Worm (Caenorhabditis elegans): Measurements from ENCODE around the gene Y53F4B.11.

Gene Y53F4B.11

ce11 chrII:15004538-15004937 is 6.0 kb upstream of the Y53F4B.11 start (continued):
- no peak for TF ChIP-seq ztf-22 (GFP tag; optimal IDR thresholded peaks at IDR 0.05)
- TF ChIP-seq ztf-25 (GFP tag; IDR thresholded peaks at IDR 0.05) = peak; percentile 77; the same call in 1 of the 2 replicates
- TF ChIP-seq Y56A3A.18 (GFP tag; IDR thresholded peaks at IDR 0.05) = no peak
- TF ChIP-seq mel-28 (tag; optimal IDR thresholded peaks at IDR 0.05; ENCODE audit: borderline replicate concordance) = no peak
- TF ChIP-seq nhr-179 (tag; optimal IDR thresholded peaks at IDR 0.05) = no peak
- peak; percentile 70 for TF ChIP-seq F49E8.2 (tag; optimal IDR thresholded peaks at IDR 0.05; ENCODE audit: insufficient read depth)
- TF ChIP-seq ztf-3 (GFP tag; optimal IDR thresholded peaks at IDR 0.05) = no peak
- TF ChIP-seq hsf-1 (GFP tag; IDR thresholded peaks at IDR 0.05) = peak; percentile 87
- TF ChIP-seq cebp-2 (GFP tag; IDR thresholded peaks at IDR 0.05) = peak; percentile 79; the same call in 1 of the 2 replicates
- TF ChIP-seq F23B12.7 (tag; optimal IDR thresholded peaks at IDR 0.05; ENCODE audit: insufficient read depth) = no peak
- TF ChIP-seq aptf-3 (GFP tag; IDR thresholded peaks at IDR 0.05) = peak; percentile 80; the same call in 1 of the 2 replicates
- peak; percentile 93 for TF ChIP-seq B0336.3 (GFP tag; IDR thresholded peaks at IDR 0.05)
- peak; percentile 32 for TF ChIP-seq F10E7.11 (tag; optimal IDR thresholded peaks at IDR 0.05)
- peak; percentile 59 for TF ChIP-seq atf-7 (tag; optimal IDR thresholded peaks at IDR 0.05)
- TF ChIP-seq zfh-2 (GFP tag; conservative IDR thresholded peaks at IDR 0.05) = no peak
- TF ChIP-seq Y79H2A.3 (GFP tag; conservative IDR thresholded peaks at IDR 0.05) = peak; percentile 82
- TF ChIP-seq cebp-1 (GFP tag; IDR thresholded peaks at IDR 0.05) = no peak
- TF ChIP-seq cebp-1 (tag; optimal IDR thresholded peaks at IDR 0.05) = no peak
- TF ChIP-seq aptf-2 (GFP tag; conservative IDR thresholded peaks at IDR 0.05) = 0 out of 2 replicates have a peak, but pooled peaks have one; percentile 15
- TF ChIP-seq Y53F4B.3 (GFP tag; IDR thresholded peaks at IDR 0.05) = no peak
- peak; percentile 81 for TF ChIP-seq ekl-4 (GFP tag; IDR thresholded peaks at IDR 0.05)
- no peak for TF ChIP-seq B0019.2 (GFP tag; conservative IDR thresholded peaks at IDR 0.05)
- peak; percentile 72 for TF ChIP-seq lin-26 (GFP tag; IDR thresholded peaks at IDR 0.05)
- TF ChIP-seq ceh-40 (GFP tag; IDR thresholded peaks at IDR 0.05) = no peak
- TF ChIP-seq F57A8.1 (GFP tag; optimal IDR thresholded peaks at IDR 0.05) = no peak
- no peak for TF ChIP-seq F37B4.10 (GFP tag; IDR thresholded peaks at IDR 0.05)
- TF ChIP-seq F55B11.4 (tag; optimal IDR thresholded peaks at IDR 0.05; ENCODE audit: borderline replicate concordance, insufficient read depth) = no peak
- TF ChIP-seq sptf-2 (GFP tag; optimal IDR thresholded peaks at IDR 0.05) = no peak
- no peak for TF ChIP-seq ztf-6 (GFP tag; IDR thresholded peaks at IDR 0.05)
- peak; percentile 19; the same call in 1 of the 2 replicates for TF ChIP-seq madf-8 (GFP tag; conservative IDR thresholded peaks at IDR 0.05)
- peak; percentile 57 for TF ChIP-seq chd-7 (tag; optimal IDR thresholded peaks at IDR 0.05)
- peak; percentile 4 for TF ChIP-seq tlf-1 (GFP tag; optimal IDR thresholded peaks at IDR 0.05)
- no peak for TF ChIP-seq B0035.1 (tag; optimal IDR thresholded peaks at IDR 0.05)
- no peak for TF ChIP-seq snpc-1.3 (tag; optimal IDR thresholded peaks at IDR 0.05; ENCODE audit: insufficient read depth)
- TF ChIP-seq C17E4.6 (GFP tag; IDR thresholded peaks at IDR 0.05) = peak; percentile 83
- TF ChIP-seq ceh-91 (GFP tag; IDR thresholded peaks at IDR 0.05) = peak; percentile 79
- peak; percentile 93 for TF ChIP-seq hrde-1 (tag; optimal IDR thresholded peaks at IDR 0.05; ENCODE audit: borderline replicate concordance)
- peak in 1 of 3 experiments; percentile 26 for TF ChIP-seq lin-35 (GFP tag; optimal IDR thresholded peaks at IDR 0.05)
- TF ChIP-seq pbrm-1 (GFP tag; IDR thresholded peaks at IDR 0.05) = peak; percentile 65
- no peak for TF ChIP-seq nhr-27 (tag; optimal IDR thresholded peaks at IDR 0.05)
- TF ChIP-seq lin-54 (GFP tag; optimal IDR thresholded peaks at IDR 0.05) = peak; percentile 73
- TF ChIP-seq ZK185.1 (tag; optimal IDR thresholded peaks at IDR 0.05; ENCODE audit: poor library complexity, severe bottlenecking) = no peak
- TF ChIP-seq sdz-38 (tag; optimal IDR thresholded peaks at IDR 0.05) = no peak
- TF ChIP-seq somi-1 (GFP tag; optimal IDR thresholded peaks at IDR 0.05) = no peak
- TF ChIP-seq K12H6.12 (tag; optimal IDR thresholded peaks at IDR 0.05) = no peak
- TF ChIP-seq ceh-27 (GFP tag; optimal IDR thresholded peaks at IDR 0.05) = no peak
- peak; percentile 75 for TF ChIP-seq nfyb-1 (GFP tag; IDR thresholded peaks at IDR 0.05)

All from whole organism, young adult.